Fruit fly (Drosophila melanogaster) ovary, adult (tissue): ENCODE data around the gene CG1428.

Source experiments
- CG17801 ChIP-seq: fragments of 200-800 bp; optimal IDR thresholded peaks from 2 replicates; lab custom pipeline; 2019; ENCODE audit warnings: missing biosample characterization, mild to moderate bottlenecking, missing genetic modification characterization, moderate library complexity; ENCODE audit not compliant: partially characterized antibody

CG1428 gene

dm6 chr2L:21890205-21890604 lies 15.9 kb upstream of the CG1428 start:
- TF ChIP-seq CG17801 (GFP tag; lab: Kevin White, UChicago): no peak

DNA sequence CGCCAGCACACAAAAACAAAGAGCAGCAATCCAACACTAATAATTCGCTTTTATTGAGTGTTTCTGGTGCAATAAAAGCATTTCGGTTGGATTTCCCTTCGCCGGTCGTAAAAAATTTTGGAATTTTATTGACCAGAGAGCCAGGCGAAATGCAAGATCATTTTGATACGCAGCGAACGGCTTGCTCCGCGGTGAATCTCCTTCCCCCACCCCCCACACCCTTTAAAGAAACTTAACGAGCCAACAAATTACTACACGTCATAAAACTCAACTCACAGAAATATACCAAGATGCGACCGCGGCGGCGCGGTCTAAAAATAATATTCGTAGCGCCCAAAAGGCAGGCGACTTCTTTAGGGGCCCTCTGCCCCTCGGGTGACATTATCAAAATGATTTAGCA lies 10.0 kb upstream of the CG1428 start:
- no peak for TF ChIP-seq CG17801 (GFP tag; lab: Kevin White, UChicago)

dm6 chr2L:21898189-21898588 lies 7.9 kb upstream of the CG1428 start, which contains the start of gene CG11629:
Gene CG11629, minus strand, starts transcription at chr2L:21898289.
- no peak for TF ChIP-seq CG17801 (GFP tag; lab: Kevin White, UChicago)

- TF ChIP-seq CG17801 (GFP tag; lab: Kevin White, UChicago): no peak
Observed at dm6 chr2L:21899001-21899715, 6.9 kb upstream of the CG1428 start.

DNA sequence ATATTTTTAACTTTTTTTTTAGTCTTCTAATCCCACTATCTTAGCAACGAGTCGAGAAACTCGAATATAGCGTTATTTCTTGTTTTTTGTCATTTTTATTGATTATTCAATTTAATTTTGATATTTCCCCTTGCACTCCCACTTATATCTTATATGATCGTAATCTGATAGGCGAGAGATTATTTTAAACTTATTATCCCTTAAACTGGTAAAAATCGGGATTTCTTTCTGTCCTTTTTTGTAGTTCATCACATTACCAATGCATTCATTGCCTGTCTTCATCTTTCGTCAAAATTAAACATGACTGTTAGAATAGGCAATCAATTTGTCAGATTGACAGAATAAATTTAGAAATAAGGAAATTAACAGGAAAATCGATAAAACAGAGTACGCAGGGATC lies 3.4 kb upstream of the CG1428 start, which contains the start of gene CG1421:
Gene CG1421 (plus strand): TSS at position 301 of the 400 bp plus-strand sequence.
- TF ChIP-seq CG17801 (GFP tag; lab: Kevin White, UChicago): no peak

DNA sequence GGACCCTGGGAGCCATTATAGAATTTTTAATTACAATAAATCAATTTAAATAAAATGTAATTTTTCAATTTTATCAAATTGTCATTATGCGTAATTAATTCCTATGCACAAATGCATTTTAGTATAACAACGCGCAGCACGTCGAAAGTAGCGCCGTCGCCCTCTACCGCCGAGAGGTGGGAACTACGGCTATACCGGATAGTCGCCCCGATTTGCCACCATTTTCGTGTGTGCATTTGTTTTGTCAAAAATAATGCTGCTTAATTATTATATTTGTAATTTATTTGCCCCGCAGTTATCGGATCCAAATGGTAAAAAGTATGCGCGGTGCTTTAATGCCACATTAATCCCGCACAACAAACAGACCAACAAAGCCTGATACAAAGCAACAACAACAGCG lies 1.9 kb upstream of the CG1428 start:
- TF ChIP-seq CG17801 (GFP tag; lab: Kevin White, UChicago): no peak

- TF ChIP-seq CG17801 (GFP tag; lab: Kevin White, UChicago): no peak
Observed at dm6 chr2L:21905139-21905538, 950 bp upstream of the CG1428 start.

- TF ChIP-seq CG17801 (GFP tag; lab: Kevin White, UChicago): no peak
Observed at dm6 chr2L:21915258-21915657, 9.2 kb downstream of the CG1428 start, which contains the start of gene CG31600. Gene CG31600, minus strand, starts transcription at chr2L:21915358.

- TF ChIP-seq CG17801 (GFP tag; lab: Kevin White, UChicago): no peak
Observed at dm6 chr2L:21916000-21916399, 9.9 kb downstream of the CG1428 start, which contains the start of gene CG11634. Gene CG11634, plus strand, starts transcription at chr2L:21916300.

DNA sequence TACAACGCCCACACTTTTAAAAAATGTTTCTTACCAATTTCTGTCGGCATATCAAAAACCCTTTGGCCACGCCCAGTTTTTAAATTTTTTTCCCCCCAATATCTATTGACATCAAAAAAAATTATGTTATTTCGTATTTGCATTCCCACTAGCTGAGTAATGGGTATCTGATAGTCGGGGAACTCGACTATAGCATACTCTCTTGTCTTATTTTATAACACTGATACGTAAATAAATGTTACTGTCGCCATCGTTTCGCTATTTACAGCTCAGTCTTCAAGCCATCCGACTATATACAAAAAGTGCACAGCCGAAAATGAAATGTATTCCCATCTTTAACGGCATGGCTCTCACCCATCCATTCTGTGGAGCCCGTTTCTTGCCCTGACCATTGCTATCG lies 17.2 kb downstream of the CG1428 start:
- no peak for TF ChIP-seq CG17801 (GFP tag; lab: Kevin White, UChicago)

- no peak for TF ChIP-seq CG17801 (GFP tag; lab: Kevin White, UChicago)
Observed at dm6 chr2L:21933496-21933895, 27.4 kb downstream of the CG1428 start.
